Worm (Caenorhabditis elegans): ENCODE data around the gene rps-11.

DNA sequence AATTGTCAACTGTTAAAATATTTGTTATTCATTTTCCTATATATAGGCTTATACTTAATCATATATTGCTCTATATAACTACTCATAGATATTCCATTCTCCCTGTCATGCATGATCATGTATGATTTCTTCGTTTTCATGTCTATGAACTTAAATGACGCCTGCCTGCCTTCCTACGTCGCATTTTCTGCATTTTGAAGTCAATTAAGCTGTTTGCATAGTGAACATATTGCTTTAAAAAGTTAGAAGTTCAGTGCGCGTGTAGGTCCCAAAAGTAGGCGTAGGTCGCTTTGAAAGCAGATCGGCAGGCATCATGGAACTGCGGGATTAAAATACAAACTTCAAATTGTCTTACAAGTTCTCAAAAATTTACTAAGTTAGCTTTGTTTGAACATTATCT, 42.3 kb downstream of the rps-11 start:
- TF ChIP-seq mes-4 (tag; optimal IDR thresholded peaks at IDR 0.05) (no peak), C17E4.6 (GFP tag; IDR thresholded peaks at IDR 0.05) (no peak), nhr-120 (GFP tag; IDR thresholded peaks at IDR 0.05) (no peak), rec-8 (tag; optimal IDR thresholded peaks at IDR 0.05) (no peak), athp-1 (tag; optimal IDR thresholded peaks at IDR 0.05) (no peak), ama-1 (optimal IDR thresholded peaks at IDR 0.05) (no peak), ama-1 (GFP tag; optimal IDR thresholded peaks at IDR 0.05) (no peak), tbx-9 (tag; optimal IDR thresholded peaks at IDR 0.05; ENCODE audit: borderline replicate concordance) (no peak), zim-3 (tag; optimal IDR thresholded peaks at IDR 0.05) (no peak), lir-1 (GFP tag; conservative IDR thresholded peaks at IDR 0.05) (no peak), hlh-26 (GFP tag; conservative IDR thresholded peaks at IDR 0.05) (no peak), nfyb-1 (GFP tag; IDR thresholded peaks at IDR 0.05) (no peak), ztf-25 (GFP tag; IDR thresholded peaks at IDR 0.05) (no peak), snpc-1.3 (tag; optimal IDR thresholded peaks at IDR 0.05; ENCODE audit: insufficient read depth) (no peak)

All from whole organism, young adult.